Fruit fly (Drosophila melanogaster) S2 (cell line): Measurements from ENCODE around the gene LeuRS.

Source experiments
- CG8478 ChIP-seq: fragments of >200 bp; optimal IDR thresholded peaks from 2 replicates; lab custom pipeline; 2018
- CTCF ChIP-seq, 2 experiments: fragments of >200 bp; optimal IDR thresholded peaks; 2 replicates each; lab custom pipeline; 2018

The LeuRS gene

DNA sequence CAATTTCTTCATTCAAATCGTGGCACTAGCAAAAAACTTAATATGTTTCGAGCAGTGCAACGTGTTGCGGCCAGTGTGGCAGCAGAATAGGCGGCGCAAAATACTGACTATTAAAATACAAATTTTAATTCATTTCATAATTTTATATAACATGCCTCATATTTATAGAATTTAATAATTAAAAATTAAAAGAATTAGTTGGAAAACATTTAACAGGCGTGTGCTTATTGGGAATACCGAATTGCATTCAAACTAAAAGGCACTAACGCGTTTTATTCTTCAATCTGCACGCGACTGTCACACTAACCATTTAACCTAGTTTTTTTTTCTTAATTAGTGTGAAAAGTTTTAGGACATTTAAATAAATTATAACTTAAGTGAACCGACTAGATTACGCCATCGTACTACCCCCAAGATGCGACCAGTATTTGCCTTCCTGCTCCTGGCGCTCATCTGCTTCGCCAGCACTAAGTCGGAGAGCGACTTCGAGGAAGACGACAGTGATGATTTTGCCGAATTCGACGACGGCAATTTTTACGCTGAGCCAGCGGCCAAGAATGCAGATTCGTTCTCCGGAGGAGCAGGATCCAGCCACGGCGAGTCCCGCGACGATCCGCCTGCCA lies at the start of gene LeuRS, which contains the start of gene CG17593:
Gene LeuRS, minus strand, starts transcription at position 88 of the 623 bp plus-strand sequence.
Gene CG17593, plus strand, starts transcription at position 304 of the 623 bp plus-strand sequence.
- TF ChIP-seq CG8478 (no peak), CTCF (optimal IDR thresholded peaks at IDR 0.05; lab: Kevin White, UChicago) (no peak)

DNA sequence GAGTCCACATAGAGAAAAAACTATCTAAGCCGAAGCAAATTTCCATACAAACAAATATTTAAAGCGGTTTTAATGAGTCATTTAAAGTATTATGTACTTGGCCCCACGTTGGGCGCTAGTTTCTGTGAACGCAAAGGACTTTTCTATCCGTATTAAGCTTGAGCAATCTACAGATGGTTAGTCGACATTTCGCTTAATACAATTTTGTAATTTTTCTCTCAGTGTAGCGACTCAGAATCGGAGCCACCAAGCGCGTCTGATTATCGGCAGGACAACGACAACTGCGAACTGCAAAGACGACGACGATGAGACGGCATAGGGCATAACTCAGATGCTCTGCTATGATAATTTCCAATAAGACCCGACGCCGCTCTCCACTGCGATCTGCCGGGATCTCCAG lies 48.0 kb upstream of the LeuRS start:
- TF ChIP-seq CTCF (optimal IDR thresholded peaks at IDR 0.05; lab: Kevin White, UChicago) (no peak), CG8478 (no peak)

- TF ChIP-seq CTCF (optimal IDR thresholded peaks at IDR 0.05; lab: Kevin White, UChicago) (no peak), CG8478 (no peak)
Measured at dm6 chr2L:3559647-3560046, 45.2 kb upstream of the LeuRS start.

DNA sequence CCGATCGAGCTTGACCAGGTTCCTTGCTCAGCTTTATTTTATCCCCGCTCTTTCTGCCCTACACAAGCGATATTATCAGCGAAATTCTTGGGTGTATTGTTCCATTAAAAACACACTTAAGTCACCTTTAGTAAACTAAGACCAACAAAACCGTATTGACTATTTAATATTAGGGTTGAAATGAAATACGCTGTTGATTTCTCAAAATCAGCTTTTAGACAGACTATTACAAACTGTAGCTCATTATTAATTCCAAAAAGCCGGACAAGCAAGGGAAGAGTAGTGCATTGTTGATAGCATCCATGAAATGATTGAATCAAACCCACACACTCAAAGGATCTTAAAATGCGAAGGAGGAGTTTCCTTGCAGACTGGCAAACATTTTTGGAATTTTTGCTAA lies 43.8 kb upstream of the LeuRS start:
- TF ChIP-seq CTCF (optimal IDR thresholded peaks at IDR 0.05; lab: Kevin White, UChicago) = no peak
- no peak for TF ChIP-seq CG8478

DNA sequence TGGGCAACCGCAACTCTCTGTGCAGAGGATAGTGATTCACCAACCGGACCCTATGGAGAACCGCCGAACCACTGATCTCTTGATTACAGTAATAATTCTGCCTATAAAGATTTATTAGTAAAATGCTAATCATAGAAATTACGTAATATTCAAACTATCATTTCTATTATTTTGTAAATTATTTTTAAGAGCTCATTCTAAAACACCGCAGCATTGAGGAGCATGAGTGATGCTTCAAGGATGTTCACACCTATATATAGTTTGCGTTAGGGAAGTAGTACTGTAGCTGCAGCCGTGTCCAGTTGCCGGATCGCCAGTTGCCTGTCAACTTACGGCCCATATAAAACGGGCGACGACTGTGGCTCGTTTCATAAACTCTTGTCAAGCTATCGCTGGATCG lies 43.0 kb upstream of the LeuRS start:
- no peak for TF ChIP-seq CTCF (optimal IDR thresholded peaks at IDR 0.05; lab: Kevin White, UChicago)
- no peak for TF ChIP-seq CG8478

DNA sequence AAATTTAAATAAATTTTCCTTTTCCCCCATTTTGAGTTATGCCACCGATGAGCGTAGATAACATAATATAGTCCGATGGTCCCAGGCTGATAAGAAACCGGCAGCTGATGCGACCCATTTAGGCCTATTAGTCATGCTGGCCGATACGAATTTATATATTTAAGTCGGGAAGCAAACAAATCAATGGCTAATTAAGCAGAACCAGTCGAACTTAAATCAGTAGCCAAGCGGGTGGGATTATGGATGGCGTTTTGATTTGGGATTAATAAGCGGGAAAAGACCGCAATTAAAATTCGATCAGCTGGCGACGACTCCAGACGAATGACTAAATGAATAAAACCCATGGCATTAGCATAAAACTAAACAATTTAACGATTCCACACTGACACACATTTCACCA lies 42.5 kb upstream of the LeuRS start:
- no peak for TF ChIP-seq CG8478
- no peak for TF ChIP-seq CTCF (optimal IDR thresholded peaks at IDR 0.05; lab: Kevin White, UChicago)

DNA sequence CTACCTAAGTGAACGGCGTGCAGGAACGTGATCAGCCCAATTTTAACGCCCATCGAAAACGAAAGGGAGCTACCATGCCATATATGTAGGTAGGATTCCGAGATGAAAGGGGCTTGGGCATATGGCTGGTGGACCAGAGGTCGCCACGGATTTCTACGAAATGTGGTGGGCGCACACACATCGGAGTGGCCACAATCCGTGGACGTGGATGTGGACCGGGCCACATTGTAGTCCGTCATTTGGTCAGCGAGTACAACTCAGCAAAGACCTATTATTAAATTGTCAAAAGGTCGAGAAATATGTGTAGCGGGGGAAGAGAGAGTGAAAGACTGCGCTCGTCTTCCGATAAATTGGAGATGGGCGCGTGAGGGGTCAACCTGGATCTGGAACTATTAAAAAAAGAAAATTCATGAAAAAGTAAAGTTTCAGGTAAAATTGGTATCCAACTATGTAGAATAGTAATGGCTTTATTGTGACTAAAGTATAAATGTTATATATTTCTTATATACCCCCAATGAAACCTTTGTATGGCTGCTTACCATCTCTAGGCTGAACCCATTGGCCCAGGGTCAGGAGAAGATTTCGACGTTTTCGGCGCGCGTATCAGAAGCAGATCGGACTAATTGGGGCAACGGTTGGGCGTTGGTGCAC lies 41.1 kb upstream of the LeuRS start:
- no peak for TF ChIP-seq CTCF (optimal IDR thresholded peaks at IDR 0.05; lab: Kevin White, UChicago)
- no peak for TF ChIP-seq CG8478

dm6 chr2L:3553902-3554301 lies 39.4 kb upstream of the LeuRS start:
- no peak for TF ChIP-seq CG8478

DNA sequence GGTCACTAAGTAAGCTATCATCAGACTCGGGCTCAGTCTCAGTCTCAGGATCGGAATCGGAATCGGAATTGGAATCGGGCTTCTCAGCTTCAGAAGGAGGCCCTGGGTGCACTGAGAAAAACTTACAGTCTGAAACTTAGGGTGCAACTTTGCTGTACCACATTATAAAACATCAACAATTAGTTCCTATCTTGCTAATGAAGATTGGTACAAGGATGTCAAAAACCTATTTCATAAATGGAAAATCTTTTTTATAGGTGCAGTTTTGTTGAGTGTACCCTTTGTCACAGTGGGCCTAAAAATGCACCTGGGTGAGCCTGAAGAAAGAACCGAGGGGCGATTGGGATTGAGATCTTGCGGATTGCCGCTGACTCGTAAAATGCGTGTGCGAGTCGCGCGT lies 38.3 kb upstream of the LeuRS start:
- TF ChIP-seq CTCF (optimal IDR thresholded peaks at IDR 0.05; lab: Kevin White, UChicago) (no peak), CG8478 (no peak)

DNA sequence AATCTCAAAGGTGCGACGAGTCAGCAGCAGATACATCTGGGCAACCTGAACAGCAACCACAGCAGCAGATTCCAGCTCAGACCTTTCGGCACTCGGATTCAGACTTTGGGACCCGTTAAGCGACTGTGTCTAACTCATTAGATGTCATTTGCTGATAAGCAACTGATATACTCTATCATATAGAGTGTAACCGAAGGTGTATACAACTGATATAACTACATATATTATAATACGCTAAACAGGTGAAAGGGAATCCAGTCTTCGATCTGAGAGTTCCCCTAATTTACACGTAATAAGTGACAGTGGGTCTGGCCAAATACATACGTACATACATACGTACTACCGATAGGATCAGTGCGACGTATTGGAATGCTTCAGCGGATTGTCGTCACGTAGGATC lies 36.1 kb upstream of the LeuRS start:
- TF ChIP-seq CTCF (optimal IDR thresholded peaks at IDR 0.05; lab: Kevin White, UChicago) (no peak), CG8478 (no peak)

dm6 chr2L:3549742-3550141 lies 35.3 kb upstream of the LeuRS start:
- TF ChIP-seq CG8478 = no peak
- no peak for TF ChIP-seq CTCF (optimal IDR thresholded peaks at IDR 0.05; lab: Kevin White, UChicago)

dm6 chr2L:3548879-3549278 lies 34.4 kb upstream of the LeuRS start:
- TF ChIP-seq CTCF (optimal IDR thresholded peaks at IDR 0.05; lab: Kevin White, UChicago) (no peak), CG8478 (no peak)

- no peak for TF ChIP-seq CG8478
- no peak for TF ChIP-seq CTCF (optimal IDR thresholded peaks at IDR 0.05; lab: Kevin White, UChicago)
Measured at dm6 chr2L:3547512-3547911, 33.1 kb upstream of the LeuRS start.

DNA sequence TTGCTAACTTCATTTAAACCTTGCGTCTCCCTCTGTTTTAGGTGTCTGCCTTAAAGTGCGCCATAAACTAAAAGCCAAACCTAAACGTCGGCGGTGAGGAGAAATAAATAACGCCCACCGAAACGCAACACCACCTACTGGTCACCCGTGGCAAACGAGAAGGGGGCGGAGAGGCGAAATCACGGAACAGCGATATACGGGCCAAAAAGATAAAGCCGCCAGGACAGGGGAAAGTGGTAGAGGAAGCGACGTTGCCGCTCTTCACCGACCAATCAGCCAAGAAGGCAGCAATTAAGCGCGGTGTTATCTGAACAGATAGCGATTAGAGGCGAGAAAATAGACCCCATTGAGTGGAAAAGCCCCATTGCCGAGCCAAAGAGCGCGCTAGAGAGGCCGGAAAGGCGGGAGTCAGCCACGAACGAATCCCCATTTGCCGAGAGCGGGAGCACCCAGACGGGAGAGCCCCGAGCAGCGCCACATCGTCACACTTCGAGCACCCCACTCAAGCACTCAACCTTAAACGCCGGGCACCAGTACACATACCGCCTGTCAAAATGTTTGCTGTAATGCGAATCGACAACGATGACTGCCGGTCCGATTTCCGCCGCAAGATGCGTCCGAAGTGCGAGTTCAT lies 30.7 kb upstream of the LeuRS start:
- no peak for TF ChIP-seq CTCF (optimal IDR thresholded peaks at IDR 0.05; lab: Kevin White, UChicago)
- TF ChIP-seq CG8478 = no peak

dm6 chr2L:3543062-3543461 lies 28.6 kb upstream of the LeuRS start:
- TF ChIP-seq CTCF (optimal IDR thresholded peaks at IDR 0.05; lab: Kevin White, UChicago) = no peak
- TF ChIP-seq CG8478 = no peak

DNA sequence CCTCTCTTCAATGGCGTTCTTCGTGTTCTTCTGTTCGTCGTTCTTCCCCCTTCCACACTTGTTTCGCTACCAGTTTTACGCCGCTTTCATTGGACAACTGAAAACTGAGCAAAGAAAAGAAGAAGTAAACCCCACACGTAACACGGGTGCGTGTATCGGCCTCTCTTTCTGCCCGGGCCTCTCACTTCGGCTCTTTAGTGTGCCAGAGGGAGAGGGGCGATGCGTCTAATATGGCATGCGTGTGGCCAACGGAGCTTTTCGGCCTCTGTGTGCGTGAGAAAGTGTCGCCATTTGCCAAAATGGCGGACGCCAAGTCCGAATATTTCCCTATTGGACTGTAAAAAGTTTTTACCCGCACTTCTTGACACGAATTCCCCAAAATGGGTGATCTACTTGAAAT lies 25.5 kb upstream of the LeuRS start:
- peak in 1 of 2 experiments; percentile 9 for TF ChIP-seq CTCF (optimal IDR thresholded peaks at IDR 0.05; lab: Kevin White, UChicago)
- TF ChIP-seq CG8478 = no peak

- peak; percentile 22 to 44 for TF ChIP-seq CTCF (optimal IDR thresholded peaks at IDR 0.05; lab: Kevin White, UChicago)
- no peak for TF ChIP-seq CG8478
Measured at dm6 chr2L:3539412-3539743, 24.9 kb upstream of the LeuRS start.
